Worm (Caenorhabditis elegans): ENCODE results near the gene F21D9.11.

F21D9.11 gene

DNA sequence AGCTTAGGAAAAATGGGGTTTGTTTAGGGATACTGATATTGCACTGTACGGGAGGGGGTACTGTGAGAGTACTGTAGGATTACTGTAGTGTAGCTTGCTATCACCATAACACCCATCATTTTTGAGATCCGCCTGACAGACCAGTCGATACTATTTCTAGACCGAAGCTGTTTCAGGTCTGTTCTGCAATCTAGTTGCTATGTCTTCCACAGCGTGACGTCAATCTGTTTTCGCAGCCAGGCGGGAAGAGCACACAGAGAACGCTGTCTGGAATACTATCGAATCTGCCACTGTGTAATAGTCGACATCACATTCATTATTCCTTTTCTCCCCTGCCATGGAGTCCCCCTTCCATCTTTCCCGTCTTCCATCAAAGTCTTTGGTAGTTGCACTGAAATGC is at the start of gene F21D9.11:
Gene F21D9.11 (plus strand): TSS at position 301 of the 400 bp plus-strand sequence.
- TF ChIP-seq him-1 (tag; optimal IDR thresholded peaks at IDR 0.05): no peak
- no peak for TF ChIP-seq W03F9.2 (tag; optimal IDR thresholded peaks at IDR 0.05)
- TF ChIP-seq dao-5 (tag; optimal IDR thresholded peaks at IDR 0.05): no peak

DNA sequence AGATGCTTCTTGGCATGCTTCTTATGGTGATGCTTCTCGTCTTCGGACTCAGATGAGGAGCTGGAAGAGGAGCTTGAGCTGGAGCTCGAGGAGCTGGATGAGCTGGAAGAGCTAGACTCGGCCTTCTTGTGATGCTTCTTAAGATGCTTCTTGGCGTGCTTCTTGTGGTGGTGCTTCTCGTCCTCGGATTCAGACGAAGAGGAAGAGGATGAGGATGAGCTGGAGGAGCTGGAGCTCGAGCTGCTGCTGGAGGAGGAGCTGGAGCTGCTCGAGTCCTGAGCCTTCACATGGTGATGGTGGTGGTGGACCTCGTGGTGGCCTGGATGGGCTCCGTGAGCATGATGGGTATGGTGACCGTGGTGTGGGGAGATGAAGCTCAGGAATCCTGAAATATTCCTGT is 49.1 kb upstream of the F21D9.11 start:
- TF ChIP-seq dao-5 (tag; optimal IDR thresholded peaks at IDR 0.05) (no peak), him-1 (tag; optimal IDR thresholded peaks at IDR 0.05) (no peak), W03F9.2 (tag; optimal IDR thresholded peaks at IDR 0.05) (no peak)

DNA sequence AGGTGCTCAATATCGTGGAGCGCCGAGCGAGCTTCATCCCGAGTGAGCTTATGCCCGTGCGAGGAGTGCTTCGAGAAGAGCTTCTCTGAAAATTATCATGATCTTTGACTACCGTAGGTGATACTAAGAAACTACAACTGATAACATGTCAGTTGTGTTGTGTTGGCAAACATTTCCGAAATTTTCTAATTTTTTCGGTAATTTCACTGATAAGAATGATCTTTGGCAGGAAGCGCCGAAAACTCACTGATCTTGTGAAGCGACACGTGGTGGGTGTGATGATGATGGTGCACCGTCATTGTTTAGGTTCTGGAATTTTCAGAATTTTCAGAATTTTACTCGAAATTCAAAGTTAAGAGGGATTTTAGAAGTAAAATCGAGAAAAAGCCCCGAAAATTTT is 48.6 kb upstream of the F21D9.11 start, which contains the start of gene Y39B6A.1:
Gene Y39B6A.1 (minus strand): TSS at position 309 of the 400 bp plus-strand sequence.
- no peak for TF ChIP-seq W03F9.2 (tag; optimal IDR thresholded peaks at IDR 0.05)
- no peak for TF ChIP-seq dao-5 (tag; optimal IDR thresholded peaks at IDR 0.05)
- TF ChIP-seq him-1 (tag; optimal IDR thresholded peaks at IDR 0.05): no peak

DNA sequence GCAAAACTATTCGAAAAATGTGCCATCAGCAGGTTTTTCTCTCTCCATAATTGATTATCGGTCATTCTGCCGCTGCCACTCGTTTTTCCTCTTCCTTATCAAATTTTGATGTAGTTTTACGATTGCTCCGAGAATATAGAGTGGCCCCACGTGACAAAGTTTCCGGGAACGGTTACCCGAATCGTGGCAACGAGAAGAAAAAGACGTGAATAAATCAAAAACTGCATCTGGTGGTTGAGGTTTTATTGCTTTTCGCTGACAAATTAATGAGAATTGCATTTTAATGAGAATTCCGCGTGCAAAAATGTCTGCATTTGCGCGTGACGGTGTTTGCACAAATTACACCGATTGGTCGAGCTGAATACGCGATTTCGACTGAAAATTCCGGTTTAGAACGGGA is 46.5 kb upstream of the F21D9.11 start:
- TF ChIP-seq dao-5 (tag; optimal IDR thresholded peaks at IDR 0.05): no peak
- TF ChIP-seq him-1 (tag; optimal IDR thresholded peaks at IDR 0.05): no peak
- TF ChIP-seq W03F9.2 (tag; optimal IDR thresholded peaks at IDR 0.05): no peak

DNA sequence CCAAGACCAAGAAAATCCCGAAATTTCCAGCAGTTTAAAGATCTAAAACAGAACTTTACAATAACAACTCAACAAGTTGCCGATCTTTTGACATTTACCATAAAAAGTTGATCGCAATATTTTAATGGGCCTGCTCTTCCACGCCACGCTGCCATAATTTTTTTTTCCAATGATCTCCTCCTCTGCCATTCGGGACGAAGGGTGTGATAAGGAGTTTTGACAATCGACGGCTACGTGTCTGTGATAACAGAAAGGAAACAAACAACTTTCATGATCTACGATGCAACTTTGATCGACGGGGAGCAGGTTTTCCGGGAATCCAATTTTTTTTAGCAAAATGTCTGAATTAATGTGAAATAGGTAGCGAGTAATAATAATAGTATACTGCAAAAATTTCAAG is 45.0 kb upstream of the F21D9.11 start:
- TF ChIP-seq W03F9.2 (tag; optimal IDR thresholded peaks at IDR 0.05) (no peak), dao-5 (tag; optimal IDR thresholded peaks at IDR 0.05) (no peak), him-1 (tag; optimal IDR thresholded peaks at IDR 0.05) (no peak)

DNA sequence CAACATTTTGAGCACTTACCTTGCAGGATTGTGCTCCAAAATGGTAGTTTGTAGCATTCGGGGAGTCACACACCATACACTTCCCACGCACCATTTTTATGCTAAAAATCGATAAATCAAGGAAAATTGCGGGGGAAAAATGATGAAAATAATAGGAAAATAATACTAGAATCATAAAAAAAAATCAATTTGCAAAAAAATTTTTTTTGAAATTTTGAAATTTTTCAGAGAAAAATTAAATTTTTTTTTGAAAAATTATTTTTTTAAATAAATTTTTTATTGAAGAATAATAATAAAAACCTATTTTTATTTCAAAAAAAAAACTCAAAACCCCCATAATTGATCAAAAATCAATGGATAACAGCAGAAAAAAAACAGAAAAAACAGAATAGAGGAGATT is 40.1 kb upstream of the F21D9.11 start, which contains the start of gene nhr-79:
Gene nhr-79 (minus strand): TSS at position 101 of the 400 bp plus-strand sequence.
- no peak for TF ChIP-seq dao-5 (tag; optimal IDR thresholded peaks at IDR 0.05)
- no peak for TF ChIP-seq him-1 (tag; optimal IDR thresholded peaks at IDR 0.05)
- no peak for TF ChIP-seq W03F9.2 (tag; optimal IDR thresholded peaks at IDR 0.05)

DNA sequence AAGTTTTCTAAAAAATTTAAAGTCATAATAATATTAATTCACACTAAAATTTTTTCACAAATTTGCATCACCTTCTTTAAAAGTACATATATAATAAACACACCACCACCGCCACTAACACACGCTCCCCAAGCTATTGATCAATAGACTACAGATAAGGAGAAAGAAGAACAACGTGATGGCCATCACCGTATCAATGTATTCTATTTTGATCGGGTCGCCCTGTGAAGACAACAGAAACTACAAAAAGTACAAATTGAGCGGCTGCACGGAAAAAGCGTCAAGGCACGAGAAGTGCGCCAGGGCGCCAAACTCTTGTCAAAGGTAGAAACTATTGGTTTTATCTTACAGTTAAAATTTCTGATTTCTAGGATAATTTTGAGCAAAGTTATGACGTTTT is 39.6 kb upstream of the F21D9.11 start:
- TF ChIP-seq him-1 (tag; optimal IDR thresholded peaks at IDR 0.05) (no peak), W03F9.2 (tag; optimal IDR thresholded peaks at IDR 0.05) (no peak), dao-5 (tag; optimal IDR thresholded peaks at IDR 0.05) (no peak)

DNA sequence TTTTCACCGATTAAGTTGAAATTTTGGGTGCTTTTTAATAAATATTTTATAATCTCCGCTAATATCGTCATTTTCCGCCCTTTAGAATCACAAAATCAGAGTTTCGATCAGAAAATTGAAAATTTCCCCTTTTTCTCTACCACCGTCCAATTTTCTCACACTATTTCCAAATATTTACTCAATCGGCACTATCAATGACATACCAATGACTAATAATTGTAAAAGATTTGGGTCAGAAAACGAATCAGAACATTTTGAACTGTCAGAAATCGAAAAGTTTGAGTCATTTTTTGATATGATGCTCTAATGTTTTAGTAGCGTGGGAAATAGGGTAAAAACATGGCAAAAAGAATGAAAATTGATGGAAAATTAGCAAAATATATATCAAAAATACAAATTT is 34.8 kb upstream of the F21D9.11 start, which contains the start of gene srr-2:
Gene srr-2 (minus strand): TSS at position 73 of the 400 bp plus-strand sequence.
- TF ChIP-seq him-1 (tag; optimal IDR thresholded peaks at IDR 0.05) (no peak), dao-5 (tag; optimal IDR thresholded peaks at IDR 0.05) (no peak), W03F9.2 (tag; optimal IDR thresholded peaks at IDR 0.05) (no peak)

DNA sequence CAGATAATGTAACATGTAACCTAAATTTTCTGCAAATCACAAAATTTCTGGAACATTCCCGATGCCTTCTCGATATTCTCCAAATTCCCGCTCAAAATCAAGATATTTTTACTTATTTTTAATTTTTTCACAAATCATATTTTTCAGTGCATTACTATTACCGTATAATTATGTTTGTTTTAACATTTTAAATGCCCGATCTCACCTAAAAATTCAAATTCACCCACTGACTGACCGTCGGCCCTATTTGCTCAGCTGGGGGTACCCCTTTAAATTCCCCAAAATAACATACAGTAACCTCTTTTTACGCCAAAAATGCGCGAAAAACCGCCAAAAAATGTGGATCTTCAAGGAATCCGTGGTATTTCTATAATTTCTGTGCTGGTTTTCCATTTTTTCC is 34.3 kb upstream of the F21D9.11 start, which contains the start of gene oac-49:
Gene oac-49 (plus strand): TSS at position 301 of the 400 bp plus-strand sequence.
- no peak for TF ChIP-seq him-1 (tag; optimal IDR thresholded peaks at IDR 0.05)
- no peak for TF ChIP-seq dao-5 (tag; optimal IDR thresholded peaks at IDR 0.05)
- TF ChIP-seq W03F9.2 (tag; optimal IDR thresholded peaks at IDR 0.05): no peak

DNA sequence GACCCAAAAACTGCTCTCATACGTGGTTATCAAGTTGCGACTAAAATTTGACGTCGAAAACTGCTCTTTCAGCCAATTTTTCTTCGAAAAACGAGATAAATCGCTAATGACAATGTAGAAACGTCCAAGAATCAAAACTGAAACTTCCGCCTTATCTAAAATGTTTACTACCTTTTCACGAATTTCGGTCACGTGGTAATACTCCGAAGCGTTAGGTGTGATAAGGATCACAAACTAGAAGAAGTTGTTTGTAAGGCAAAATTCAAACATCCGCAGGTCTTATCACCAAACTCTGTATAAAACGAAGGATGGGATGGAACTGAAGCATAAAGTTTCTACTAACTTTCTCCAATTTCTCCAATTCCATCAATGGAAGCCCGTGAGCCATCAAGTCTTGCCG is 21.5 kb upstream of the F21D9.11 start, which contains the start of gene sqst-3:
Gene sqst-3 (plus strand): TSS at position 370 of the 400 bp plus-strand sequence.
- no peak for TF ChIP-seq dao-5 (tag; optimal IDR thresholded peaks at IDR 0.05)
- no peak for TF ChIP-seq W03F9.2 (tag; optimal IDR thresholded peaks at IDR 0.05)
- TF ChIP-seq him-1 (tag; optimal IDR thresholded peaks at IDR 0.05): no peak

DNA sequence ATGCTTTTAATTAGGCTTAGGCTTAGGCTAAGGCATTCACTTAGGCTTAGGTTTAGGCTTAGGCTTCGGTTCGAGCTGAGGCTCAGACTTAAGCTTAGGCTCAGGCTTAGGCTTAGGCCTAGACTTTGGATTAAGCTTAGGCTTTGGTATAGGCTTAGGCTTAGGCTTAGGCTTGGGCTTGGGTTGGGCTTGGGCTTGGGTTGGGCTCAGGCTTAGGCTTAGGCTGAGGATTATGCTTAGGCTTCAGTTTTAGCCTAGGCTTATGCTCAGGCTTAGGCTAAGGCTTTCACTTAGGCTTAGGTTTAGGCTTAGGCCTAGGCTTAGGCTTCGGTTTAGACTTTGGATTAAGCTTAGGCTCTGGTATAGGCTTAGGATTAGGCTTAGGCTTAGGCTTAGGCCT is 20.8 kb upstream of the F21D9.11 start:
- TF ChIP-seq W03F9.2 (tag; optimal IDR thresholded peaks at IDR 0.05) (no peak), him-1 (tag; optimal IDR thresholded peaks at IDR 0.05) (no peak), dao-5 (tag; optimal IDR thresholded peaks at IDR 0.05) (no peak)

DNA sequence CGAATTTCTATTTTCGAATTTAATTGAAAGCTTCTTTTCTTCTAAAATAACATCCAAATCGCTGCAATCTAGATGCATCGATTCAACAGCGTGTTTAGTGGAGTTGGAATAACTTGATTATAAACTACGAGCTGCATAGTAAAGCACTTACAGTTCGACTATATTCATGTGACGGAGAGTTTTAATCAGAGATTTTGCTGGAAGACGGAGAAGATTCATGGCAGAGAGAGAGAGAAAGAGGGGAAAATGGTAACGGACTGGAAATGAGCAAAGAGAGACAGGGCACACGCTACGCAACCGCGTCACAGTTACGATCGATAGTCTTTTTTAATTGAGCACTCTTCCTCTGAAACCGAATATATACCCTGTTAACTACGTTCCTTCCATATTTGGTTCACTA is 18.5 kb upstream of the F21D9.11 start, which contains the start of gene fbxb-116:
Gene fbxb-116 (plus strand): TSS at position 301 of the 400 bp plus-strand sequence.
- no peak for TF ChIP-seq W03F9.2 (tag; optimal IDR thresholded peaks at IDR 0.05)
- no peak for TF ChIP-seq him-1 (tag; optimal IDR thresholded peaks at IDR 0.05)
- TF ChIP-seq dao-5 (tag; optimal IDR thresholded peaks at IDR 0.05): no peak

DNA sequence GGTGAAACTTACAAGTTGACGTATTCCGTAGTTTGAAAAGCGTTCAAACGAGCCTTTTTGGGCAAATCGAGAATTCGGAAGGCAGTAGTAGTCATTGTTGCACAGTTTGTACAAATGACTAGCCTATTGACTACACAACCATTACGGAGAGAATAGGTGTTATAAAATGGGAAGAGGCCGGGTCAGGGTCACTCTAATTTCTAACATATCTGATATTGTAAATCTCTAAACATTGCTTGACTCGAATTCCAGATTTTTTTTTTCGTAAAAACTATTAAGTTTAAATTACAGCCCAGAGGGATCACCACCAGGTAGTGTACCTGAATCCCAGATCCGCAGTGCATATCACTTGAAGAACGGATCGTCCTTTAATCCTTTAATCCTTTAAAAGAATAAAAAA is 14.7 kb upstream of the F21D9.11 start, which contains the start of gene fbxb-2:
Gene fbxb-2 (minus strand): TSS at position 101 of the 400 bp plus-strand sequence.
- no peak for TF ChIP-seq him-1 (tag; optimal IDR thresholded peaks at IDR 0.05)
- no peak for TF ChIP-seq W03F9.2 (tag; optimal IDR thresholded peaks at IDR 0.05)
- no peak for TF ChIP-seq dao-5 (tag; optimal IDR thresholded peaks at IDR 0.05)

DNA sequence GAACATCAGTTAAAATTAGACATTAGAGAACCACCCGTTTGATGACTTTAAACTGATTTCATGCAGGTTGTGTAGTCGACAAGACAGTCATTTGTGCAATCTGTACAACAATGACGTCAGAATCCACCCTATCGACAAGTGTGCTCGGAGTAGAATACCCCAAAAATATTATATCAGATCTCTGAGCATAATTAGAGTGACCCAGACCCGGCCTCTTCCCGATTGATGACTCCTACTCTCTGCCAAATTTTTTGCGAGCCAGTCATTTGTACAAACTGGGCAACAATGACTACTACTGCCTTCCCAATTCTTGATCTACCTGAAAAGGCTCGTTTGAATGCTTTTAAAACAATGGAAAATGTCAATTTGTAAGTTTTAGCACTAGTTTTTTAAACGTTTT is 11.8 kb upstream of the F21D9.11 start, which contains the start of the genes fbxb-115 and fbxb-1:
Gene fbxb-115 (minus strand): TSS at position 101 of the 400 bp plus-strand sequence.
Gene fbxb-1 (plus strand): TSS at position 226 of the 400 bp plus-strand sequence.
- TF ChIP-seq dao-5 (tag; optimal IDR thresholded peaks at IDR 0.05) (no peak), him-1 (tag; optimal IDR thresholded peaks at IDR 0.05) (no peak), W03F9.2 (tag; optimal IDR thresholded peaks at IDR 0.05) (no peak)

DNA sequence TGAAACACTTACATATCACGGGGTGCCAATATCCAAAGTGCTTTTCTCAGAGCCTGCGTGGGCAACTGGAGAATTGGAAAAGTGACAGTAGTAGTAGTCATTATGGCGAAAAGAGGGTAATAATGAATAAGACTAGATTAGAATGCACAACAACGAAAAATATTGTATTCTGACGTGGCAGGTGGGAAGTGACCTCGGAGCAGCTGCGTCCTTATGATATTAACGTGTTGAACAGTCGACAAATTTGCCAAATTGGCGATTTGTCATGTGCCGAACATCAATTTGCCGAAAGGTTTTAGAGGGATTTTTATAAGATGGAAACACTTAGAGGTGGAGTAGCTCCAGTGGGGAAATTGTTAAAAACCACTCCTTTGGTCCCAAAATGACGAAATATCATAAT is 961 bp upstream of the F21D9.11 start, which contains the start of gene str-81:
Gene str-81 (minus strand): TSS at position 101 of the 400 bp plus-strand sequence.
- TF ChIP-seq W03F9.2 (tag; optimal IDR thresholded peaks at IDR 0.05) (no peak), him-1 (tag; optimal IDR thresholded peaks at IDR 0.05) (no peak), dao-5 (tag; optimal IDR thresholded peaks at IDR 0.05) (no peak)
